Worm (Caenorhabditis elegans) whole organism, late embryonic: ENCODE measurements around the gene ZK1236.1.

Experiments
- C08G9.2 ChIP-seq: sonication (generic microtip); optimal IDR thresholded peaks from 2 replicates; lab custom pipeline; 2016; ENCODE audit warnings: mild to moderate bottlenecking, missing genetic modification characterization, moderate library complexity, missing compliant biosample characterization
- K02D7.2 ChIP-seq: sonication (generic microtip); optimal IDR thresholded peaks from 2 replicates; lab custom pipeline; 2017; ENCODE audit warnings: mild to moderate bottlenecking, missing genetic modification characterization, missing compliant biosample characterization
- K09A11.1 ChIP-seq: sonication (generic microtip); optimal IDR thresholded peaks from 2 replicates; lab custom pipeline; 2017; ENCODE audit warnings: antibody characterized with exemption, mild to moderate bottlenecking, missing genetic modification characterization, missing compliant biosample characterization; ENCODE audit not compliant: insufficient read depth
- T23F11.4 ChIP-seq: fragments of 200-800 bp; sonication (Bioruptor generic); optimal IDR thresholded peaks from 2 replicates; lab custom pipeline; 2018; ENCODE audit warnings: mild to moderate bottlenecking, missing genetic modification characterization, missing compliant biosample characterization
- Y22D7AL.16 ChIP-seq: sonication (generic microtip); optimal IDR thresholded peaks from 2 replicates; lab custom pipeline; 2016; ENCODE audit warnings: missing genetic modification characterization, missing compliant biosample characterization
- ahr-1 ChIP-seq: sonication (generic microtip); optimal IDR thresholded peaks from 2 replicates; lab custom pipeline; 2016; ENCODE audit warnings: missing genetic modification characterization, missing compliant biosample characterization
- ceh-18 ChIP-seq: sonication (generic microtip); optimal IDR thresholded peaks from 2 replicates; lab custom pipeline; 2016; ENCODE audit warnings: missing genetic modification characterization, missing compliant biosample characterization
- ceh-19 ChIP-seq: fragments of 200-800 bp; sonication (Bioruptor generic); optimal IDR thresholded peaks from 2 replicates; lab custom pipeline; 2018; ENCODE audit warnings: mild to moderate bottlenecking, missing genetic modification characterization, missing compliant biosample characterization
- ceh-2 ChIP-seq: sonication (generic microtip); optimal IDR thresholded peaks from 2 replicates; lab custom pipeline; 2016; ENCODE audit warnings: missing genotype, missing genetic modification characterization, missing compliant biosample characterization
- ceh-24 ChIP-seq: sonication (generic microtip); optimal IDR thresholded peaks from 2 replicates; lab custom pipeline; 2016; ENCODE audit warnings: mild to moderate bottlenecking, missing genetic modification characterization, missing compliant biosample characterization
- ceh-31 ChIP-seq: sonication (generic microtip); optimal IDR thresholded peaks from 2 replicates; lab custom pipeline; 2016; ENCODE audit warnings: missing genetic modification characterization, missing compliant biosample characterization
- ceh-9 ChIP-seq: sonication (generic microtip); optimal IDR thresholded peaks from 2 replicates; lab custom pipeline; 2016; ENCODE audit warnings: mild to moderate bottlenecking, missing genetic modification characterization, inconsistent platforms, missing compliant biosample characterization
- dve-1 ChIP-seq: sonication (generic microtip); optimal IDR thresholded peaks from 2 replicates; lab custom pipeline; 2017; ENCODE audit warnings: antibody characterized with exemption, mild to moderate bottlenecking, missing genetic modification characterization, missing compliant biosample characterization
- elt-2 ChIP-seq: sonication (generic microtip); optimal IDR thresholded peaks from 2 replicates; lab custom pipeline; 2016; ENCODE audit warnings: missing genetic modification reagents, missing genetic modification characterization, missing compliant biosample characterization
- fax-1 ChIP-seq: sonication (generic microtip); optimal IDR thresholded peaks from 2 replicates; lab custom pipeline; 2016; ENCODE audit warnings: missing genotype, missing genetic modification characterization, missing compliant biosample characterization
- fkh-10 ChIP-seq: fragments of 150-350 bp; optimal IDR thresholded peaks from 2 replicates; lab custom pipeline; 2014; ENCODE audit warnings: missing biosample characterization, missing genetic modification reagents, missing genetic modification characterization
- gmeb-2 ChIP-seq: sonication (generic microtip); optimal IDR thresholded peaks from 2 replicates; lab custom pipeline; 2016; ENCODE audit warnings: missing genetic modification characterization, inconsistent platforms, missing compliant biosample characterization
- hlh-6 ChIP-seq: sonication (generic microtip); optimal IDR thresholded peaks from 2 replicates; lab custom pipeline; 2016; ENCODE audit warnings: missing genotype, missing genetic modification characterization, missing compliant biosample characterization
- hlh-8 ChIP-seq: sonication (generic microtip); optimal IDR thresholded peaks from 2 replicates; lab custom pipeline; 2016; ENCODE audit warnings: missing genotype, missing genetic modification characterization, missing compliant biosample characterization
- lim-6 ChIP-seq: sonication (generic microtip); optimal IDR thresholded peaks from 2 replicates; lab custom pipeline; 2016; ENCODE audit warnings: missing genetic modification characterization, missing compliant biosample characterization
- lin-11 ChIP-seq: fragments of 200-800 bp; sonication (Bioruptor generic); optimal IDR thresholded peaks from 2 replicates; lab custom pipeline; 2018; ENCODE audit warnings: mild to moderate bottlenecking, missing genetic modification characterization, missing compliant biosample characterization
- nfya-1 ChIP-seq: sonication (generic microtip); optimal IDR thresholded peaks from 2 replicates; lab custom pipeline; 2017; ENCODE audit warnings: missing genetic modification characterization, mild to moderate bottlenecking, missing compliant biosample characterization, antibody characterized with exemption, moderate library complexity
- nhr-232 ChIP-seq: sonication (generic microtip); optimal IDR thresholded peaks from 2 replicates; lab custom pipeline; 2016; ENCODE audit warnings: missing genetic modification characterization, missing compliant biosample characterization
- odd-2 ChIP-seq: sonication (generic microtip); optimal IDR thresholded peaks from 2 replicates; lab custom pipeline; 2017; ENCODE audit warnings: antibody characterized with exemption, mild to moderate bottlenecking, missing genetic modification characterization, missing compliant biosample characterization
- pag-3 ChIP-seq: sonication (generic microtip); optimal IDR thresholded peaks from 2 replicates; lab custom pipeline; 2016; ENCODE audit warnings: missing compliant biosample characterization, missing genetic modification characterization, borderline replicate concordance
- pat-9 ChIP-seq: fragments of 200-800 bp; sonication (Bioruptor generic); optimal IDR thresholded peaks from 2 replicates; lab custom pipeline; 2018; ENCODE audit warnings: mild to moderate bottlenecking, missing genetic modification characterization, moderate library complexity, missing compliant biosample characterization
- pax-1 ChIP-seq: fragments of 150-350 bp; optimal IDR thresholded peaks from 2 replicates; lab custom pipeline; 2014; ENCODE audit warnings: missing biosample characterization, missing genetic modification characterization
- pha-2 ChIP-seq: sonication (generic microtip); optimal IDR thresholded peaks from 2 replicates; lab custom pipeline; 2017; ENCODE audit warnings: mild to moderate bottlenecking, missing genetic modification characterization, missing compliant biosample characterization
- pros-1 ChIP-seq: fragments of 150-350 bp; optimal IDR thresholded peaks from 2 replicates; lab custom pipeline; 2014; ENCODE audit warnings: missing biosample characterization, missing genetic modification reagents, missing genetic modification characterization
- ref-2 ChIP-seq: sonication (generic microtip); optimal IDR thresholded peaks from 2 replicates; lab custom pipeline; 2016; ENCODE audit warnings: missing genetic modification characterization, missing compliant biosample characterization
- sox-2 ChIP-seq: fragments of 200-800 bp; sonication (Bioruptor generic); IDR thresholded peaks from 2 replicates; pipeline ENCODE4 v1.3.6; 2022; ENCODE audit warnings: missing genetic modification reagents, missing genetic modification characterization, missing compliant biosample characterization
- sox-4 ChIP-seq: sonication (generic microtip); optimal IDR thresholded peaks from 2 replicates; lab custom pipeline; 2017; ENCODE audit warnings: mild to moderate bottlenecking, missing genetic modification characterization, inconsistent platforms, missing compliant biosample characterization
- syd-9 ChIP-seq: sonication (generic microtip); optimal IDR thresholded peaks from 2 replicates; lab custom pipeline; 2016; ENCODE audit warnings: mild to moderate bottlenecking, missing genetic modification characterization, moderate library complexity, missing compliant biosample characterization
- tbx-2 ChIP-seq: sonication (generic microtip); optimal IDR thresholded peaks from 2 replicates; lab custom pipeline; 2016; ENCODE audit warnings: missing genetic modification characterization, missing compliant biosample characterization
- tbx-7 ChIP-seq: sonication (generic microtip); optimal IDR thresholded peaks from 2 replicates; lab custom pipeline; 2016; ENCODE audit warnings: missing genotype, missing genetic modification characterization, missing compliant biosample characterization
- ttx-3 ChIP-seq: sonication (generic microtip); optimal IDR thresholded peaks from 2 replicates; lab custom pipeline; 2016; ENCODE audit warnings: missing genetic modification reagents, missing genetic modification characterization, missing compliant biosample characterization
- unc-3 ChIP-seq, 2 experiments: fragments of 200-800 bp in 1 of 2; sonication (Bioruptor generic) in 1 of 2; sonication (generic microtip) in 1 of 2; conservative IDR thresholded peaks in 1 of 2; optimal IDR thresholded peaks in 1 of 2; 2 replicates each; pipeline versions ENCODE4 v1.3.6 to Lab custom; 2016 to 2022; ENCODE audit warnings: missing compliant biosample characterization in 2 of 2, missing genetic modification characterization in 2 of 2, missing genetic modification reagents in 1 of 2
- unc-42 ChIP-seq: sonication (generic microtip); optimal IDR thresholded peaks from 2 replicates; lab custom pipeline; 2016; ENCODE audit warnings: missing genotype, missing genetic modification characterization, missing compliant biosample characterization
- unc-55 ChIP-seq: sonication (generic microtip); optimal IDR thresholded peaks from 2 replicates; lab custom pipeline; 2017; ENCODE audit warnings: missing biosample characterization, missing genetic modification reagents, missing genetic modification characterization
- unc-86 ChIP-seq: sonication (generic microtip); optimal IDR thresholded peaks from 2 replicates; lab custom pipeline; 2016; ENCODE audit warnings: missing genetic modification characterization, missing compliant biosample characterization
- zip-5 ChIP-seq: sonication (generic microtip); optimal IDR thresholded peaks from 2 replicates; lab custom pipeline; 2016; ENCODE audit warnings: missing genetic modification characterization, missing compliant biosample characterization
- ztf-16 ChIP-seq: sonication (generic microtip); optimal IDR thresholded peaks from 2 replicates; lab custom pipeline; 2017; ENCODE audit warnings: missing genetic modification characterization, missing compliant biosample characterization

ZK1236.1 gene

ce11 chrIII:8466735-8467134 is 37.6 kb downstream of the ZK1236.1 start, which contains the start of gene mig-39:
Gene mig-39, plus strand, starts transcription at chrIII:8467035.
- TF ChIP-seq hlh-8 (no peak), hlh-6 (no peak), sox-2 (GFP tag; lab: Robert Waterston, UW) (no peak), syd-9 (tag; lab: Kevin White, UChicago) (no peak), ceh-2 (tag; lab: Kevin White, UChicago) (no peak), pat-9 (tag; lab: Kevin White, UChicago) (no peak), ceh-19 (GFP tag; lab: Kevin White, UChicago) (no peak), pros-1 (tag; lab: Kevin White, UChicago) (no peak), unc-55 (GFP tag; lab: Kevin White, UChicago) (no peak), nhr-232 (no peak), lin-11 (tag; lab: Kevin White, UChicago) (no peak), Y22D7AL.16 (tag; lab: Kevin White, UChicago) (no peak), dve-1 (tag; lab: Kevin White, UChicago) (no peak), ttx-3 (no peak), unc-42 (tag; lab: Kevin White, UChicago) (no peak), tbx-7 (no peak)

DNA sequence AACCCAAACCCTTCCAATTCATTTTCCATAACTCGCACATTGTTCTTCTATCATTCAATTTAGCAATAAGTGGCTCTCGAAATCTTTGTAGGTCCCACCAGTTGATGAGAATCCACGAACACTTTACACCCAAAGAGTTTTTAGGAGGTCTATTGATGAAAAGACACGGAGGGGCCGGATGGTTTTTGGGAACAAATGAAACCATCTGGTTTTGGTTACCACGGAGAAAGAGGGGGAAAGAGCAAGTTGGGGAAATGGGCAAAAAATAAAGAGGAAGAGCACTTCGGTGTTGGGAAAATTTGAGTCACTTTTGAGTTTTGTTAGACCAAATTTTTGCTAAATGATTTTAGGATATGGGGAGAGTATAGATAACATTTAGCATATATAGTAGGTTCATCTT is 38.4 kb downstream of the ZK1236.1 start:
- TF ChIP-seq unc-86 (tag; lab: Kevin White, UChicago) (no peak), C08G9.2 (no peak), fax-1 (tag; lab: Kevin White, UChicago) (no peak), ceh-18 (tag; lab: Kevin White, UChicago) (no peak), sox-2 (GFP tag; lab: Robert Waterston, UW) (no peak), K09A11.1 (tag; lab: Kevin White, UChicago) (no peak), zip-5 (no peak), ceh-31 (no peak)

DNA sequence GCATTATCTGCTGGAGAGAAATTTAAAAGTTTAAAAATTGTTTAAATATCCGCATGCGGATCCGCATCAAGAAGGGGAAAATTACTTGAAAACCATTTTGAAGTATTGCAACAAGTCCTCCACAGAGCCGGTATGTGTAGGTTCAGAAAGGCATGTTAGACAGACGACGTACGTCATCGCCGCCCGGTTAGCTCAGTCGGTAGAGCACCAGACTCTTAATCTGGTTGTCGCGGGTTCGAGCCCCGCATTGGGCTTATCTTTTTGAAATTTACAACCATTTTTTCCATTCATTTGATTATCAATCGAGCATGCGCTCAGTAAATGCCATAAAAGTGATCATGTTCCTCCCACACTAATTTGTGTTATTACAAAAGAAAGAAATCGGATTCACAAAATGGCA is 44.2 kb downstream of the ZK1236.1 start:
- TF ChIP-seq unc-3 (GFP tag; conservative IDR thresholded peaks at IDR 0.05; lab: Robert Waterston, UW) (no peak), unc-3 (tag; optimal IDR thresholded peaks at IDR 0.05; lab: Kevin White, UChicago) (no peak), Y22D7AL.16 (tag; lab: Kevin White, UChicago) (no peak), pha-2 (no peak), ceh-18 (tag; lab: Kevin White, UChicago) (no peak), tbx-2 (tag; lab: Kevin White, UChicago) (no peak), lim-6 (tag; lab: Kevin White, UChicago) (no peak), odd-2 (tag; lab: Kevin White, UChicago) (no peak), T23F11.4 (GFP tag; lab: Kevin White, UChicago) (no peak), ref-2 (no peak)

- TF ChIP-seq nfya-1 (tag; lab: Kevin White, UChicago) = no peak
- peak; percentile 66 for TF ChIP-seq elt-2
- TF ChIP-seq, all 69 proteins: peak for 1
Observed at ce11 chrIII:8479322-8479864, 50.3 kb downstream of the ZK1236.1 start.

- TF ChIP-seq K02D7.2 (no peak), sox-4 (tag; lab: Kevin White, UChicago) (no peak), ceh-9 (tag; lab: Kevin White, UChicago) (no peak), K09A11.1 (tag; lab: Kevin White, UChicago) (no peak), gmeb-2 (tag; lab: Kevin White, UChicago) (no peak), unc-3 (GFP tag; conservative IDR thresholded peaks at IDR 0.05; lab: Robert Waterston, UW) (no peak), unc-3 (tag; optimal IDR thresholded peaks at IDR 0.05; lab: Kevin White, UChicago) (no peak), Y22D7AL.16 (tag; lab: Kevin White, UChicago) (no peak), pros-1 (tag; lab: Kevin White, UChicago) (no peak), tbx-2 (tag; lab: Kevin White, UChicago) (no peak), fkh-10 (GFP tag; lab: Kevin White, UChicago) (no peak), lim-6 (tag; lab: Kevin White, UChicago) (no peak), ztf-16 (tag; lab: Kevin White, UChicago) (no peak), ceh-24 (tag; lab: Kevin White, UChicago) (no peak), sox-2 (GFP tag; lab: Robert Waterston, UW) (no peak), pax-1 (tag; lab: Kevin White, UChicago) (no peak), ahr-1 (tag; lab: Kevin White, UChicago) (no peak), pag-3 (no peak), pat-9 (tag; lab: Kevin White, UChicago) (no peak)
- TF ChIP-seq, all 69 proteins: peak for 0
Observed at ce11 chrIII:8480355-8480754, 51.3 kb downstream of the ZK1236.1 start, which contains the start of gene F42H10.6. Gene F42H10.6, minus strand, starts transcription at chrIII:8480455.
